Fruit fly (Drosophila melanogaster) whole organism, embryonic: Measurements from ENCODE around the gene CNMa.

Experiments
- Abd-B ChIP-seq: fragments of 200-800 bp; sonication (Bioruptor generic); optimal IDR thresholded peaks from 2 replicates; lab custom pipeline; 2018; ENCODE audit warnings: missing biosample characterization, mild to moderate bottlenecking, missing genetic modification characterization, moderate library complexity
- Atf3 ChIP-seq: fragments of 200-800 bp; sonication (Bioruptor generic); optimal IDR thresholded peaks from 3 replicates; lab custom pipeline; 2016; ENCODE audit warnings: missing biosample characterization, missing genetic modification characterization
- BEAF-32 ChIP-seq: fragments of 200-800 bp; sonication (Bioruptor generic); optimal IDR thresholded peaks from 3 replicates; lab custom pipeline; 2017; ENCODE audit warnings: missing biosample characterization, missing genetic modification characterization, mild to moderate bottlenecking, moderate library complexity, missing genetic modification reagents
- CG10267 ChIP-seq: fragments of 200-800 bp; sonication (Bioruptor generic); optimal IDR thresholded peaks from 2 replicates; lab custom pipeline; 2018; ENCODE audit warnings: missing biosample characterization, mild to moderate bottlenecking, missing genetic modification characterization, moderate library complexity
- CG12104 ChIP-seq: fragments of 200-800 bp; sonication (Bioruptor generic); optimal IDR thresholded peaks from 3 replicates; lab custom pipeline; 2016; ENCODE audit warnings: missing biosample characterization, missing genetic modification characterization
- CG12391 ChIP-seq: fragments of 200-800 bp; sonication (Bioruptor generic); optimal IDR thresholded peaks from 3 replicates; lab custom pipeline; 2018; ENCODE audit warnings: missing biosample characterization, mild to moderate bottlenecking, missing genetic modification characterization, moderate library complexity
- CG12659 ChIP-seq: fragments of 200-800 bp; sonication (Bioruptor generic); optimal IDR thresholded peaks from 3 replicates; lab custom pipeline; 2017; ENCODE audit warnings: mild to moderate bottlenecking, missing biosample characterization, missing genetic modification reagents, missing genetic modification characterization
- CG13424 ChIP-seq: fragments of 200-800 bp; sonication (Bioruptor generic); optimal IDR thresholded peaks from 2 replicates; lab custom pipeline; 2019; ENCODE audit warnings: missing biosample characterization, mild to moderate bottlenecking, missing genetic modification characterization, moderate library complexity
- CG13624 ChIP-seq: fragments of 200-800 bp; sonication (Bioruptor generic); optimal IDR thresholded peaks from 2 replicates; lab custom pipeline; 2016; ENCODE audit warnings: missing biosample characterization, missing genetic modification characterization
- CG14667 ChIP-seq: fragments of 200-800 bp; sonication (Bioruptor generic); IDR thresholded peaks from 2 replicates; pipeline ENCODE4 v1.3.6; 2022; ENCODE audit warnings: missing biosample characterization, missing genetic modification characterization
- CG14710 ChIP-seq: fragments of 200-800 bp; sonication (Bioruptor generic); optimal IDR thresholded peaks from 3 replicates; lab custom pipeline; 2019; ENCODE audit warnings: missing biosample characterization, mild to moderate bottlenecking, missing genetic modification characterization, moderate library complexity
- CG15514 ChIP-seq: fragments of 200-800 bp; sonication (Bioruptor generic); optimal IDR thresholded peaks from 3 replicates; lab custom pipeline; 2017; ENCODE audit warnings: missing biosample characterization, missing genetic modification characterization, mild to moderate bottlenecking, moderate library complexity, missing genetic modification reagents
- CG15696 ChIP-seq: fragments of 200-800 bp; sonication (Bioruptor generic); optimal IDR thresholded peaks from 2 replicates; lab custom pipeline; 2019; ENCODE audit warnings: missing biosample characterization, mild to moderate bottlenecking, missing genetic modification characterization, moderate library complexity
- CG2116 ChIP-seq: fragments of 200-800 bp; sonication (Bioruptor generic); optimal IDR thresholded peaks from 3 replicates; lab custom pipeline; 2018; ENCODE audit warnings: missing biosample characterization, mild to moderate bottlenecking, missing genetic modification characterization
- CG34376 ChIP-seq: fragments of 200-800 bp; sonication (Bioruptor generic); optimal IDR thresholded peaks from 2 replicates; lab custom pipeline; 2018; ENCODE audit warnings: missing biosample characterization, mild to moderate bottlenecking, missing genetic modification characterization
- CG3726 ChIP-seq: fragments of 200-800 bp; sonication (Bioruptor generic); IDR thresholded peaks from 3 replicates; pipeline ENCODE4, ENCODE4 v1.3.6; 2022; ENCODE audit warnings: missing biosample characterization, missing genetic modification characterization
- CG4617 ChIP-seq: fragments of 200-800 bp; sonication (Bioruptor generic); optimal IDR thresholded peaks from 3 replicates; lab custom pipeline; 2016; ENCODE audit warnings: missing biosample characterization, missing genetic modification characterization, borderline replicate concordance
- CG5953 ChIP-seq: fragments of 200-800 bp; sonication (Bioruptor generic); IDR thresholded peaks from 2 replicates; pipeline ENCODE4 v1.3.6; 2022; ENCODE audit warnings: missing biosample characterization, missing genetic modification characterization
- CG6254 ChIP-seq: fragments of 200-800 bp; sonication (Bioruptor generic); optimal IDR thresholded peaks from 3 replicates; lab custom pipeline; 2017; ENCODE audit warnings: mild to moderate bottlenecking, missing biosample characterization, missing genetic modification reagents, missing genetic modification characterization
- CG8290 ChIP-seq, 3 experiments: fragments of 200-800 bp; sonication (Bioruptor generic); optimal IDR thresholded peaks; 2 replicates each; lab custom pipeline; 2016 to 2019; ENCODE audit warnings: missing biosample characterization in 3 of 3, missing genetic modification characterization in 3 of 3, mild to moderate bottlenecking in 2 of 3, moderate library complexity in 1 of 3
- CG8944 ChIP-seq: fragments of 200-800 bp; sonication (Bioruptor generic); optimal IDR thresholded peaks from 3 replicates; lab custom pipeline; 2016; ENCODE audit warnings: missing biosample characterization, missing genetic modification characterization
- CG9797 ChIP-seq: fragments of 200-800 bp; sonication (Bioruptor generic); optimal IDR thresholded peaks from 3 replicates; lab custom pipeline; 2018; ENCODE audit warnings: missing biosample characterization, mild to moderate bottlenecking, missing genetic modification characterization
- CG9932 ChIP-seq: fragments of 200-800 bp; sonication (Bioruptor generic); IDR thresholded peaks from 2 replicates; pipeline ENCODE4 v1.3.6; 2022; ENCODE audit warnings: missing biosample characterization, missing genetic modification characterization
- Chrac-16 ChIP-seq: fragments of 200-800 bp; sonication (Bioruptor generic); optimal IDR thresholded peaks from 3 replicates; lab custom pipeline; 2016; ENCODE audit warnings: missing biosample characterization, missing genetic modification characterization
- Dll ChIP-seq: fragments of 200-800 bp; sonication (Bioruptor generic); IDR thresholded peaks from 4 replicates; pipeline ENCODE4 v1.3.6; 2022; ENCODE audit warnings: missing biosample characterization, missing genetic modification characterization; ENCODE audit not compliant: partially characterized antibody
- Dp ChIP-seq: fragments of 200-800 bp; sonication (Bioruptor generic); optimal IDR thresholded peaks from 2 replicates; lab custom pipeline; 2018; ENCODE audit warnings: missing biosample characterization, mild to moderate bottlenecking, missing genetic modification characterization, moderate library complexity
- Elba2 ChIP-seq: fragments of 200-800 bp; sonication (Bioruptor generic); optimal IDR thresholded peaks from 3 replicates; lab custom pipeline; 2016; ENCODE audit warnings: missing biosample characterization, missing genetic modification characterization
- Ets97D ChIP-seq: fragments of 200-800 bp; sonication (Bioruptor generic); optimal IDR thresholded peaks from 3 replicates; lab custom pipeline; 2016; ENCODE audit warnings: missing biosample characterization, missing genetic modification characterization
- Fer1 ChIP-seq: fragments of 200-800 bp; sonication (Bioruptor generic); optimal IDR thresholded peaks from 2 replicates; lab custom pipeline; 2017; ENCODE audit warnings: missing biosample characterization, mild to moderate bottlenecking, missing genetic modification characterization
- Hsf ChIP-seq: fragments of 200-800 bp; sonication (Bioruptor generic); optimal IDR thresholded peaks from 3 replicates; lab custom pipeline; 2016; ENCODE audit warnings: missing biosample characterization, missing genetic modification characterization
- Max ChIP-seq: fragments of 200-800 bp; sonication (Bioruptor generic); optimal IDR thresholded peaks from 2 replicates; lab custom pipeline; 2016; ENCODE audit warnings: missing biosample characterization, mild to moderate bottlenecking, missing genetic modification characterization
- Med ChIP-seq: fragments of 200-800 bp; sonication (Bioruptor generic); peaks from one replicate; lab custom pipeline; 2016; ENCODE audit warnings: missing biosample characterization, missing genetic modification characterization, mild to moderate bottlenecking, inconsistent platforms, moderate library complexity
- Oli ChIP-seq: fragments of 200-800 bp; sonication (Bioruptor generic); optimal IDR thresholded peaks from 2 replicates; lab custom pipeline; 2018; ENCODE audit warnings: missing biosample characterization, mild to moderate bottlenecking, missing genetic modification characterization, moderate library complexity
- Scr ChIP-seq: fragments of 200-800 bp; sonication (Bioruptor generic); IDR thresholded peaks from 2 replicates; pipeline ENCODE4 v1.3.6; 2022; ENCODE audit warnings: missing biosample characterization, missing genetic modification characterization; ENCODE audit not compliant: partially characterized antibody
- Spps ChIP-seq: fragments of 200-800 bp; sonication (Bioruptor generic); optimal IDR thresholded peaks from 2 replicates; lab custom pipeline; 2018; ENCODE audit warnings: missing biosample characterization, mild to moderate bottlenecking, missing genetic modification characterization
- Ssrp ChIP-seq: fragments of 200-800 bp; sonication (Bioruptor generic); optimal IDR thresholded peaks from 2 replicates; lab custom pipeline; 2018; ENCODE audit warnings: missing biosample characterization, mild to moderate bottlenecking, missing genetic modification characterization, moderate library complexity
- Taf1 ChIP-seq: fragments of 200-800 bp; sonication (Bioruptor generic); IDR thresholded peaks from 2 replicates; pipeline ENCODE4 v1.3.6; 2022; ENCODE audit warnings: missing biosample characterization, missing genetic modification characterization
- btn ChIP-seq: fragments of 200-800 bp; sonication (Bioruptor generic); optimal IDR thresholded peaks from 2 replicates; lab custom pipeline; 2016; ENCODE audit warnings: missing biosample characterization, missing genetic modification characterization
- disco-r ChIP-seq: fragments of 200-800 bp; sonication (Bioruptor generic); optimal IDR thresholded peaks from 2 replicates; lab custom pipeline; 2016; ENCODE audit warnings: missing biosample characterization, missing genetic modification characterization
- dm ChIP-seq: fragments of 200-800 bp; sonication (Bioruptor generic); optimal IDR thresholded peaks from 3 replicates; lab custom pipeline; 2016; ENCODE audit warnings: missing biosample characterization, missing genetic modification characterization
- fu2 ChIP-seq: fragments of 200-800 bp; sonication (Bioruptor generic); optimal IDR thresholded peaks from 2 replicates; lab custom pipeline; 2016; ENCODE audit warnings: missing biosample characterization, missing genetic modification characterization
- grau ChIP-seq: fragments of 200-800 bp; optimal IDR thresholded peaks from 3 replicates; lab custom pipeline; 2019; ENCODE audit warnings: missing biosample characterization, mild to moderate bottlenecking, missing genetic modification characterization, moderate library complexity
- gro ChIP-seq: fragments of 200-800 bp; sonication (Bioruptor generic); optimal IDR thresholded peaks from 2 replicates; lab custom pipeline; 2016; ENCODE audit warnings: missing biosample characterization, missing genetic modification characterization
- inv ChIP-seq: fragments of 200-800 bp; sonication (Bioruptor generic); IDR thresholded peaks from 2 replicates; pipeline ENCODE4 v1.3.6; 2022; ENCODE audit warnings: missing biosample characterization, missing genetic modification characterization; ENCODE audit not compliant: partially characterized antibody
- nmo ChIP-seq: fragments of 200-800 bp; sonication (Bioruptor generic); optimal IDR thresholded peaks from 2 replicates; lab custom pipeline; 2018; ENCODE audit warnings: missing biosample characterization, mild to moderate bottlenecking, missing genetic modification characterization, moderate library complexity
- row ChIP-seq: fragments of 200-800 bp; sonication (Bioruptor generic); IDR thresholded peaks from 3 replicates; pipeline ENCODE4 v1.3.6; 2022; ENCODE audit warnings: missing biosample characterization, missing genetic modification characterization
- trem ChIP-seq: fragments of 200-800 bp; optimal IDR thresholded peaks from 3 replicates; lab custom pipeline; 2019; ENCODE audit warnings: missing biosample characterization, mild to moderate bottlenecking, missing genetic modification characterization, moderate library complexity
- wek ChIP-seq: fragments of 200-800 bp; sonication (Bioruptor generic); optimal IDR thresholded peaks from 3 replicates; lab custom pipeline; 2018; ENCODE audit warnings: missing biosample characterization, mild to moderate bottlenecking, missing genetic modification characterization, moderate library complexity
- zen ChIP-seq: fragments of 200-800 bp; sonication (Bioruptor generic); optimal IDR thresholded peaks from 3 replicates; lab custom pipeline; 2018; ENCODE audit warnings: missing biosample characterization, mild to moderate bottlenecking, missing genetic modification characterization, moderate library complexity

The CNMa gene

DNA sequence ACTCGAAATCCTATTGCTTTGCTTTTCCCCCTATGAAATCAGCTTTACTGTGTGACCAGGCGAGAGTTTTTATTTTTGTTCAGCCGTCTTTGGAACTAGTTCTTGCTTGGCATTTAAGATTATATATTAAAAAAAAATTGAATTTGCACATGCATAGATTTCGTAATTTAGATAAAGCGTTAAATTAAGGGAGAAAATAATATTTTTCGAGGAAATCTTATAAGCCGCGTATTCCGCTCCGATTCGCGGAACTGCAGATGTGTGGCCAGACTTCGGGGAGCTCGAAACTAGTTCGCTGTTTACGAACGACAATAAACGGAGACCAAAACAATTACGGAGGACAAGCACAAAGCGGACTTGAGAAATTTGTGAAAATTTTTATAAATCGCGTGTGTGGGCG is 52.6 kb downstream of the CNMa start, which contains the start of the genes JTBR and CG42676 (continued):
- TF ChIP-seq zen: peak; percentile 14
- TF ChIP-seq Scr: peak; percentile 52
- TF ChIP-seq CG34376 (GFP tag; lab: Kevin White, UChicago): peak; percentile 29
- TF ChIP-seq disco-r (GFP tag; lab: Kevin White, UChicago): no peak
- peak; percentile 29 for TF ChIP-seq dm (GFP tag; lab: Kevin White, UChicago)
- TF ChIP-seq Abd-B (GFP tag; lab: Kevin White, UChicago): peak; percentile 42
- TF ChIP-seq CG13424 (tag; lab: Kevin White, UChicago): peak; percentile 25
- peak; percentile 42 for TF ChIP-seq CG8290 (GFP tag; optimal IDR thresholded peaks at IDR 0.05; lab: Kevin White, UChicago)
- no peak for TF ChIP-seq CG8290 (tag; optimal IDR thresholded peaks at IDR 0.05; lab: Kevin White, UChicago)
- peak; percentile 1 for TF ChIP-seq CG13624 (GFP tag; lab: Kevin White, UChicago)
- peak; percentile 35 for TF ChIP-seq Fer1 (GFP tag; lab: Kevin White, UChicago)
- TF ChIP-seq Max: peak; percentile 33
- peak; percentile 22 for TF ChIP-seq CG15696 (tag; lab: Kevin White, UChicago)
- peak; percentile 100 for TF ChIP-seq CG15514
- no peak for TF ChIP-seq Atf3 (GFP tag; lab: Kevin White, UChicago)
- TF ChIP-seq Hsf (GFP tag; lab: Kevin White, UChicago): peak; percentile 5
- TF ChIP-seq wek: no peak
- TF ChIP-seq Dll (GFP tag; lab: Robert Waterston, UW): peak; percentile 39; the same call in 1 of the 4 replicates
- no peak for TF ChIP-seq CG9932 (GFP tag; lab: Robert Waterston, UW)
- no peak for TF ChIP-seq btn (GFP tag; lab: Kevin White, UChicago)
- peak; percentile 20 for TF ChIP-seq gro (GFP tag; lab: Kevin White, UChicago)
- TF ChIP-seq CG5953 (GFP tag; lab: Robert Waterston, UW): no peak
- no peak for TF ChIP-seq Spps
- peak; percentile 57 for TF ChIP-seq Elba2 (GFP tag; lab: Kevin White, UChicago)
- peak; percentile 93 for TF ChIP-seq CG14710 (tag; lab: Kevin White, UChicago)
- TF ChIP-seq Chrac-16 (GFP tag; lab: Kevin White, UChicago): no peak
- TF ChIP-seq grau (tag; lab: Kevin White, UChicago): peak; percentile 29
- TF ChIP-seq CG14667: no peak
- peak; percentile 19 for TF ChIP-seq CG12104 (GFP tag; lab: Kevin White, UChicago)
- peak; percentile 54 for TF ChIP-seq nmo
- peak; percentile 50 for TF ChIP-seq CG12659
- TF ChIP-seq CG3726 (GFP tag; lab: Robert Waterston, UW): no peak
- peak; percentile 81 for TF ChIP-seq Med (GFP tag; lab: Kevin White, UChicago)
- peak; percentile 40 for TF ChIP-seq CG4617
- peak; percentile 31 for TF ChIP-seq Ets97D (GFP tag; lab: Kevin White, UChicago)
- TF ChIP-seq Taf1 (GFP tag; lab: Robert Waterston, UW): no peak
- TF ChIP-seq inv (GFP tag; lab: Robert Waterston, UW): peak; percentile 53; the same call in 1 of the 2 replicates
- TF ChIP-seq BEAF-32 (GFP tag; lab: Kevin White, UChicago): peak; percentile 34
- TF ChIP-seq CG2116 (GFP tag; lab: Kevin White, UChicago): peak; percentile 34
- TF ChIP-seq Oli (tag; lab: Kevin White, UChicago): no peak
- TF ChIP-seq CG12391 (tag; lab: Kevin White, UChicago): peak; percentile 67
- no peak for TF ChIP-seq CG8944
- no peak for TF ChIP-seq CG6254 (GFP tag; lab: Kevin White, UChicago)
- TF ChIP-seq trem (tag; lab: Kevin White, UChicago): peak; percentile 61
- peak; percentile 87 for TF ChIP-seq row
- no peak for TF ChIP-seq fu2 (GFP tag; lab: Kevin White, UChicago)
- no peak for TF ChIP-seq Ssrp
- TF ChIP-seq CG9797: peak; percentile 87
- TF ChIP-seq Dp (GFP tag; lab: Kevin White, UChicago): peak; percentile 27
- peak; percentile 53 for TF ChIP-seq CG10267 (tag; lab: Kevin White, UChicago)
